Fruit fly (Drosophila melanogaster) whole organism, pupa: Measurements from ENCODE around the gene CG5381.
A peak's percentile ranks its signal among the peaks of the same experiment; 100 is the strongest.

Source experiments
- CG10348 ChIP-seq: fragments of 200-800 bp; sonication (Bioruptor generic); IDR thresholded peaks from 2 replicates; pipeline ENCODE4 v1.3.6; 2022; ENCODE audit warnings: missing biosample characterization, missing genetic modification characterization
- CG12605 ChIP-seq: fragments of 200-800 bp; sonication (Bioruptor generic); IDR thresholded peaks from 2 replicates; pipeline ENCODE4 v1.3.6; 2022; ENCODE audit warnings: missing biosample characterization, missing genetic modification characterization
- CG13204 ChIP-seq: fragments of 200-800 bp; sonication (Bioruptor generic); optimal IDR thresholded peaks from 2 replicates; lab custom pipeline; 2018; ENCODE audit warnings: missing biosample characterization, mild to moderate bottlenecking, missing genetic modification characterization, moderate library complexity
- CG14655 ChIP-seq: fragments of 200-800 bp; sonication (Bioruptor generic); optimal IDR thresholded peaks from 3 replicates; lab custom pipeline; 2017; ENCODE audit warnings: mild to moderate bottlenecking, missing biosample characterization, missing genetic modification reagents, missing genetic modification characterization
- CG15710 ChIP-seq: fragments of 200-800 bp; sonication (Bioruptor generic); optimal IDR thresholded peaks from 2 replicates; lab custom pipeline; 2018; ENCODE audit warnings: missing biosample characterization, mild to moderate bottlenecking, missing genetic modification characterization, moderate library complexity
- CG17806 ChIP-seq: fragments of 200-800 bp; sonication (Bioruptor generic); optimal IDR thresholded peaks from 2 replicates; lab custom pipeline; 2018; ENCODE audit warnings: missing biosample characterization, mild to moderate bottlenecking, missing genetic modification characterization, moderate library complexity
- CG32121 ChIP-seq: fragments of 200-800 bp; sonication (Bioruptor generic); IDR thresholded peaks from 2 replicates; pipeline ENCODE4 v1.3.6; 2022; ENCODE audit warnings: missing biosample characterization, missing genetic modification characterization
- CG34367 ChIP-seq: fragments of 200-800 bp; sonication (Bioruptor generic); optimal IDR thresholded peaks from 2 replicates; lab custom pipeline; 2018; ENCODE audit warnings: missing biosample characterization, mild to moderate bottlenecking, missing genetic modification characterization
- CG4496 ChIP-seq: fragments of 200-800 bp; sonication (Bioruptor generic); IDR thresholded peaks from 3 replicates; pipeline ENCODE4 v1.3.6; 2022; ENCODE audit warnings: missing biosample characterization, missing genetic modification characterization
- CG8159 ChIP-seq: fragments of 200-800 bp; sonication (Bioruptor generic); optimal IDR thresholded peaks from 3 replicates; lab custom pipeline; 2018; ENCODE audit warnings: missing biosample characterization, mild to moderate bottlenecking, missing genetic modification characterization, moderate library complexity
- CG8301 ChIP-seq: fragments of 200-800 bp; sonication (Bioruptor generic); optimal IDR thresholded peaks from 2 replicates; lab custom pipeline; 2018; ENCODE audit warnings: missing biosample characterization, mild to moderate bottlenecking, missing genetic modification characterization
- CG9948 ChIP-seq: fragments of 200-800 bp; sonication (Bioruptor generic); optimal IDR thresholded peaks from 2 replicates; lab custom pipeline; 2018; ENCODE audit warnings: missing biosample characterization, mild to moderate bottlenecking, missing genetic modification characterization, moderate library complexity
- D1 ChIP-seq: fragments of 200-800 bp; sonication (Bioruptor generic); optimal IDR thresholded peaks from 2 replicates; lab custom pipeline; 2018; ENCODE audit warnings: missing biosample characterization, mild to moderate bottlenecking, missing genetic modification characterization, moderate library complexity
- EcR ChIP-seq: fragments of 200-800 bp; sonication (Bioruptor generic); optimal IDR thresholded peaks from 3 replicates; lab custom pipeline; 2019; ENCODE audit warnings: missing biosample characterization, missing genetic modification characterization, mild to moderate bottlenecking, moderate library complexity, missing genetic modification reagents
- Ets98B ChIP-seq: fragments of 200-800 bp; sonication (Bioruptor generic); IDR thresholded peaks from 2 replicates; pipeline ENCODE4 v1.3.6; 2022; ENCODE audit warnings: missing biosample characterization, missing genetic modification characterization
- Pif1A ChIP-seq: fragments of 200-800 bp; sonication (Bioruptor generic); optimal IDR thresholded peaks from 3 replicates; lab custom pipeline; 2016; ENCODE audit warnings: missing biosample characterization, missing genetic modification characterization
- Pif1B ChIP-seq: fragments of 200-800 bp; sonication (Bioruptor generic); optimal IDR thresholded peaks from 3 replicates; lab custom pipeline; 2016; ENCODE audit warnings: missing biosample characterization, missing genetic modification characterization
- Snoo ChIP-seq: fragments of 200-800 bp; sonication (Bioruptor generic); optimal IDR thresholded peaks from 3 replicates; lab custom pipeline; 2017; ENCODE audit warnings: missing biosample characterization, mild to moderate bottlenecking, missing genetic modification characterization, inconsistent platforms
- fd96Ca ChIP-seq: fragments of 200-800 bp; sonication (Bioruptor generic); IDR thresholded peaks from 3 replicates; pipeline ENCODE4 v1.3.6; 2022; ENCODE audit warnings: missing biosample characterization, missing genetic modification characterization
- gl ChIP-seq: fragments of 200-800 bp; sonication (Bioruptor generic); optimal IDR thresholded peaks from 2 replicates; lab custom pipeline; 2018; ENCODE audit warnings: missing biosample characterization, mild to moderate bottlenecking, missing genetic modification characterization
- rn ChIP-seq: fragments of 200-800 bp; sonication (Bioruptor generic); IDR thresholded peaks from 2 replicates; pipeline ENCODE4 v1.3.6; 2022; ENCODE audit warnings: missing biosample characterization, missing genetic modification characterization

The CG5381 gene

dm6 chr2L:10278658-10279057 lies 44.2 kb downstream of the CG5381 start, which contains the start of gene Utx:
Gene Utx, minus strand, starts transcription at chr2L:10278811.
- TF ChIP-seq Snoo (tag; lab: Kevin White, UChicago) (no peak), Ets98B (no peak), CG14655 (GFP tag; lab: Kevin White, UChicago) (no peak), CG15710 (no peak), Pif1B (no peak), CG13204 (GFP tag; lab: Kevin White, UChicago) (no peak), CG4496 (no peak), CG12605 (GFP tag; lab: Robert Waterston, UW) (no peak), CG8159 (tag; lab: Kevin White, UChicago) (no peak), fd96Ca (GFP tag; lab: Robert Waterston, UW) (no peak), gl (tag; lab: Kevin White, UChicago) (no peak), Pif1A (GFP tag; lab: Kevin White, UChicago) (no peak), CG17806 (tag; lab: Kevin White, UChicago) (no peak), CG9948 (tag; lab: Kevin White, UChicago) (no peak), CG32121 (GFP tag; lab: Robert Waterston, UW) (no peak), CG10348 (GFP tag; lab: Robert Waterston, UW) (no peak), CG34367 (tag; lab: Kevin White, UChicago) (no peak), EcR (GFP tag; lab: Kevin White, UChicago) (no peak)

dm6 chr2L:10277362-10277761 lies 45.5 kb downstream of the CG5381 start:
- TF ChIP-seq CG8301 (tag; lab: Kevin White, UChicago) = no peak
- TF ChIP-seq CG10348 (GFP tag; lab: Robert Waterston, UW) = no peak
- TF ChIP-seq Ets98B = no peak
- no peak for TF ChIP-seq CG15710
- TF ChIP-seq CG34367 (tag; lab: Kevin White, UChicago) = no peak
- TF ChIP-seq Pif1A (GFP tag; lab: Kevin White, UChicago) = no peak
- no peak for TF ChIP-seq CG32121 (GFP tag; lab: Robert Waterston, UW)
- TF ChIP-seq CG8159 (tag; lab: Kevin White, UChicago) = no peak
- no peak for TF ChIP-seq CG4496
- no peak for TF ChIP-seq CG12605 (GFP tag; lab: Robert Waterston, UW)
- TF ChIP-seq EcR (GFP tag; lab: Kevin White, UChicago) = no peak
- no peak for TF ChIP-seq D1
- no peak for TF ChIP-seq gl (tag; lab: Kevin White, UChicago)
- TF ChIP-seq Pif1B = no peak
- no peak for TF ChIP-seq CG17806 (tag; lab: Kevin White, UChicago)
- no peak for TF ChIP-seq CG14655 (GFP tag; lab: Kevin White, UChicago)
- TF ChIP-seq CG13204 (GFP tag; lab: Kevin White, UChicago) = no peak
- TF ChIP-seq CG9948 (tag; lab: Kevin White, UChicago) = no peak
- no peak for TF ChIP-seq rn (GFP tag; lab: Robert Waterston, UW)

dm6 chr2L:10276846-10277245 lies 46.1 kb downstream of the CG5381 start:
- TF ChIP-seq CG15710 (no peak), D1 (no peak), CG8301 (tag; lab: Kevin White, UChicago) (no peak), Ets98B (no peak; the same call in 1 of the 2 replicates), Pif1A (GFP tag; lab: Kevin White, UChicago) (peak; percentile 74), CG9948 (tag; lab: Kevin White, UChicago) (no peak), CG32121 (GFP tag; lab: Robert Waterston, UW) (peak; percentile 27), CG17806 (tag; lab: Kevin White, UChicago) (peak; percentile 32), CG14655 (GFP tag; lab: Kevin White, UChicago) (no peak), Pif1B (peak; percentile 46), EcR (GFP tag; lab: Kevin White, UChicago) (no peak), CG10348 (GFP tag; lab: Robert Waterston, UW) (no peak), Snoo (tag; lab: Kevin White, UChicago) (no peak), CG8159 (tag; lab: Kevin White, UChicago) (no peak), fd96Ca (GFP tag; lab: Robert Waterston, UW) (no peak), CG34367 (tag; lab: Kevin White, UChicago) (no peak), CG12605 (GFP tag; lab: Robert Waterston, UW) (peak; percentile 19; the same call in 1 of the 2 replicates), rn (GFP tag; lab: Robert Waterston, UW) (peak; percentile 47; the same call in 1 of the 2 replicates), gl (tag; lab: Kevin White, UChicago) (peak; percentile 5), CG4496 (peak; percentile 74), CG13204 (GFP tag; lab: Kevin White, UChicago) (no peak)

- TF ChIP-seq CG4496 (peak; percentile 67; the same call in 2 of the 3 replicates), CG12605 (GFP tag; lab: Robert Waterston, UW) (peak; percentile 64), CG10348 (GFP tag; lab: Robert Waterston, UW) (no peak), CG8159 (tag; lab: Kevin White, UChicago) (no peak), EcR (GFP tag; lab: Kevin White, UChicago) (no peak), CG32121 (GFP tag; lab: Robert Waterston, UW) (peak; percentile 64), Pif1B (no peak), CG9948 (tag; lab: Kevin White, UChicago) (no peak), CG17806 (tag; lab: Kevin White, UChicago) (peak; percentile 75), CG15710 (peak; percentile 37), CG8301 (tag; lab: Kevin White, UChicago) (no peak), Snoo (tag; lab: Kevin White, UChicago) (peak; percentile 45), Pif1A (GFP tag; lab: Kevin White, UChicago) (no peak)
- TF ChIP-seq, all 21 proteins: peak for 6
Measured at dm6 chr2L:10276436-10276835, 46.5 kb downstream of the CG5381 start.

- no peak for TF ChIP-seq Pif1B
- no peak for TF ChIP-seq CG12605 (GFP tag; lab: Robert Waterston, UW)
- TF ChIP-seq CG4496 = no peak
- no peak for TF ChIP-seq Snoo (tag; lab: Kevin White, UChicago)
- no peak for TF ChIP-seq CG32121 (GFP tag; lab: Robert Waterston, UW)
- TF ChIP-seq CG14655 (GFP tag; lab: Kevin White, UChicago) = no peak
- TF ChIP-seq Ets98B = no peak
- TF ChIP-seq CG10348 (GFP tag; lab: Robert Waterston, UW) = no peak
- TF ChIP-seq CG34367 (tag; lab: Kevin White, UChicago) = no peak
- TF ChIP-seq EcR (GFP tag; lab: Kevin White, UChicago) = no peak
- no peak for TF ChIP-seq CG8301 (tag; lab: Kevin White, UChicago)
- TF ChIP-seq gl (tag; lab: Kevin White, UChicago) = no peak
- TF ChIP-seq fd96Ca (GFP tag; lab: Robert Waterston, UW) = no peak
- TF ChIP-seq Pif1A (GFP tag; lab: Kevin White, UChicago) = no peak
- no peak for TF ChIP-seq CG17806 (tag; lab: Kevin White, UChicago)
- TF ChIP-seq CG9948 (tag; lab: Kevin White, UChicago) = no peak
- no peak for TF ChIP-seq rn (GFP tag; lab: Robert Waterston, UW)
- no peak for TF ChIP-seq CG8159 (tag; lab: Kevin White, UChicago)
- TF ChIP-seq CG15710 = no peak
Measured at dm6 chr2L:10272224-10272623, 50.7 kb downstream of the CG5381 start, which contains the start of gene trk. Gene trk, minus strand, starts transcription at chr2L:10272324.
